Worm (Caenorhabditis elegans) whole organism, L3 larva: ENCODE data around the gene F14H8.8.
A peak's percentile ranks its signal among the peaks of the same experiment; 100 is the strongest.

Experiments
- R02D3.7 ChIP-seq: fragments of 150-350 bp; optimal IDR thresholded peaks from 2 replicates; lab custom pipeline; 2014; ENCODE audit warnings: missing biosample characterization, missing genetic modification characterization
- aly-2 ChIP-seq: fragments of 150-350 bp; optimal IDR thresholded peaks from 2 replicates; lab custom pipeline; 2014; ENCODE audit warnings: missing biosample characterization, missing genetic modification characterization
- ama-1 ChIP-seq: fragments of 150-350 bp; optimal IDR thresholded peaks from 2 replicates; lab custom pipeline; 2018
- ceh-16 ChIP-seq: sonication (generic microtip); optimal IDR thresholded peaks from 2 replicates; lab custom pipeline; 2017; ENCODE audit warnings: missing biosample characterization, missing genetic modification characterization
- ceh-28 ChIP-seq: fragments of 150-350 bp; optimal IDR thresholded peaks from 2 replicates; lab custom pipeline; 2014; ENCODE audit warnings: missing biosample characterization, missing genetic modification reagents, missing genetic modification characterization
- ceh-9 ChIP-seq: sonication (generic microtip); optimal IDR thresholded peaks from 2 replicates; lab custom pipeline; 2018; ENCODE audit warnings: missing biosample characterization, missing genetic modification characterization
- egl-27 ChIP-seq: sonication (generic microtip); optimal IDR thresholded peaks from 4 replicates; lab custom pipeline; 2017; ENCODE audit warnings: missing biosample characterization, missing genetic modification reagents, missing genetic modification characterization
- egl-5 ChIP-seq: fragments of 150-350 bp; optimal IDR thresholded peaks from 2 replicates; lab custom pipeline; 2017; ENCODE audit warnings: missing biosample characterization, missing genetic modification reagents, missing genetic modification characterization, inconsistent platforms
- elt-1 ChIP-seq: fragments of 150-350 bp; optimal IDR thresholded peaks from 2 replicates; lab custom pipeline; 2014; ENCODE audit warnings: missing biosample characterization, missing genetic modification characterization
- elt-2 ChIP-seq: sonication (generic microtip); optimal IDR thresholded peaks from 2 replicates; lab custom pipeline; 2016; ENCODE audit warnings: missing genetic modification reagents, mild to moderate bottlenecking, missing genetic modification characterization, missing compliant biosample characterization
- fkh-10 ChIP-seq: sonication (generic microtip); optimal IDR thresholded peaks from 2 replicates; lab custom pipeline; 2017; ENCODE audit warnings: missing biosample characterization, missing genetic modification reagents, missing genetic modification characterization
- fkh-2 ChIP-seq: fragments of 150-350 bp; optimal IDR thresholded peaks from 2 replicates; lab custom pipeline; 2014; ENCODE audit warnings: missing biosample characterization, missing genetic modification reagents, missing genetic modification characterization
- fos-1 ChIP-seq: fragments of 150-350 bp; optimal IDR thresholded peaks from 2 replicates; lab custom pipeline; 2014; ENCODE audit warnings: missing biosample characterization, missing genetic modification characterization
- hmg-11 ChIP-seq: sonication (generic microtip); optimal IDR thresholded peaks from 2 replicates; lab custom pipeline; 2016; ENCODE audit warnings: missing genetic modification characterization, missing compliant biosample characterization
- lin-15B ChIP-seq: fragments of 150-350 bp; optimal IDR thresholded peaks from 2 replicates; lab custom pipeline; 2014; ENCODE audit warnings: missing biosample characterization, missing genetic modification characterization
- lin-39 ChIP-seq: fragments of 150-350 bp; optimal IDR thresholded peaks from 2 replicates; lab custom pipeline; 2018; ENCODE audit warnings: missing biosample characterization, missing genetic modification reagents, missing genetic modification characterization
- lsy-12 ChIP-seq: sonication (generic microtip); optimal IDR thresholded peaks from 2 replicates; lab custom pipeline; 2016; ENCODE audit warnings: mild to moderate bottlenecking, missing genetic modification characterization, missing compliant biosample characterization
- mml-1 ChIP-seq: fragments of 150-350 bp; sonication (generic microtip); optimal IDR thresholded peaks from 3 replicates; lab custom pipeline; 2014; ENCODE audit warnings: missing biosample characterization, missing genetic modification characterization
- nhr-11 ChIP-seq: fragments of 150-350 bp; optimal IDR thresholded peaks from 2 replicates; lab custom pipeline; 2014; ENCODE audit warnings: missing biosample characterization, missing genetic modification characterization
- nhr-12 ChIP-seq: fragments of 150-350 bp; optimal IDR thresholded peaks from 2 replicates; lab custom pipeline; 2014; ENCODE audit warnings: missing biosample characterization, missing genetic modification characterization
- nhr-23 ChIP-seq: fragments of 150-350 bp; optimal IDR thresholded peaks from 2 replicates; lab custom pipeline; 2014; ENCODE audit warnings: missing biosample characterization, missing genetic modification reagents, missing genetic modification characterization
- nhr-237 ChIP-seq: fragments of 150-350 bp; optimal IDR thresholded peaks from 2 replicates; lab custom pipeline; 2014; ENCODE audit warnings: missing biosample characterization, missing genetic modification characterization
- nhr-25 ChIP-seq: sonication (generic microtip); optimal IDR thresholded peaks from 2 replicates; lab custom pipeline; 2017; ENCODE audit warnings: missing biosample characterization, missing genetic modification characterization
- nhr-43 ChIP-seq: sonication (generic microtip); optimal IDR thresholded peaks from 2 replicates; lab custom pipeline; 2016; ENCODE audit warnings: mild to moderate bottlenecking, missing genetic modification characterization, missing compliant biosample characterization; ENCODE audit not compliant: poor library complexity, severe bottlenecking
- nhr-67 ChIP-seq: fragments of 150-350 bp; optimal IDR thresholded peaks from 2 replicates; lab custom pipeline; 2014; ENCODE audit warnings: missing biosample characterization, missing genetic modification characterization
- pha-4 ChIP-seq: fragments of 150-350 bp; optimal IDR thresholded peaks from 2 replicates; lab custom pipeline; 2014; ENCODE audit warnings: missing biosample characterization, missing genetic modification reagents, missing genetic modification characterization
- sea-2 ChIP-seq: fragments of 150-350 bp; sonication (generic microtip); optimal IDR thresholded peaks from 4 replicates; lab custom pipeline; 2014; ENCODE audit warnings: missing biosample characterization, missing genetic modification reagents, missing genetic modification characterization
- skn-1 ChIP-seq: fragments of 150-350 bp; optimal IDR thresholded peaks from 2 replicates; lab custom pipeline; 2014; ENCODE audit warnings: missing biosample characterization, missing genetic modification characterization
- snpc-4 ChIP-seq: fragments of 150-350 bp; optimal IDR thresholded peaks from 2 replicates; lab custom pipeline; 2014; ENCODE audit warnings: missing biosample characterization, missing genetic modification characterization
- unc-62 ChIP-seq: fragments of 150-350 bp; sonication (generic microtip); optimal IDR thresholded peaks from 4 replicates; lab custom pipeline; 2014; ENCODE audit warnings: missing biosample characterization, missing genetic modification reagents, missing genetic modification characterization
- zag-1 ChIP-seq: fragments of 150-350 bp; optimal IDR thresholded peaks from 2 replicates; lab custom pipeline; 2014; ENCODE audit warnings: missing biosample characterization, missing genetic modification characterization
- ztf-11 ChIP-seq: fragments of 150-350 bp; optimal IDR thresholded peaks from 2 replicates; lab custom pipeline; 2014; ENCODE audit warnings: missing biosample characterization, missing genetic modification characterization
- ztf-4 ChIP-seq: fragments of 150-350 bp; optimal IDR thresholded peaks from 2 replicates; lab custom pipeline; 2014; ENCODE audit warnings: missing biosample characterization, missing genetic modification characterization

Gene F14H8.8

DNA sequence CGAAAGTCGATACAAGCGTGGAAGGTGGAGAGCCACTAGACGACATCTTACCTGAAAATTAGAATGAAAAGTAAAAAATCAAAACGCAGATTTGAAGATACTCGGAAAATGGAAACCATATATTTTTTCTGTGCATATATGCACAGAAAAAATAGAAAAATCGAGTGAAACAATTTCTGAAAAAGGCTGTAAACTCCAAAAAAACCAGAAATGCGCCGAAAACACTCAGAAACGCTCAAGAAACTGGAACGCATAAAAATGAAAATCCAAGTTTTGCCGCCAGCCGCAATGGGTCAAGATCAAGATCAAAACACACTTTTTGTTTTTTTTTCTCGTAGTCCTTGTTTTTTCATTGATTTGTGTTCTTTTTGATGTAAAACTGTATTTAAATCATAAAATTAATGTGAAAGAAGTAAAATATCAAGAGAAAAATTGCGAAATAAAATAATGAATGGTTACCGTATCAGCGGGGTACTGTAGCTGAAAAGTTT is 36.6 kb upstream of the F14H8.8 start, which contains the start of gene T01C3.3:
Gene T01C3.3, minus strand, starts transcription at position 51 of the 491 bp plus-strand sequence.
- no peak for TF ChIP-seq lsy-12 (tag; lab: Kevin White, UChicago)
- TF ChIP-seq fkh-2 (tag; lab: Kevin White, UChicago), result no peak
- TF ChIP-seq egl-5, result no peak
- no peak for TF ChIP-seq nhr-237 (tag; lab: Kevin White, UChicago)
- TF ChIP-seq fos-1 (tag; lab: Kevin White, UChicago), result no peak
- TF ChIP-seq ceh-9 (tag; lab: Kevin White, UChicago), result no peak
- TF ChIP-seq nhr-23 (tag; lab: Kevin White, UChicago), result no peak
- no peak for TF ChIP-seq ama-1 (lab: Kevin White, UChicago)
- no peak for TF ChIP-seq ceh-28 (tag; lab: Kevin White, UChicago)
- TF ChIP-seq lin-39, result no peak
- TF ChIP-seq zag-1 (tag; lab: Kevin White, UChicago), result no peak
- no peak for TF ChIP-seq nhr-11 (tag; lab: Kevin White, UChicago)
- no peak for TF ChIP-seq skn-1 (tag; lab: Kevin White, UChicago)
- no peak for TF ChIP-seq nhr-67 (tag; lab: Kevin White, UChicago)
- TF ChIP-seq ztf-4, result no peak
- no peak for TF ChIP-seq ztf-11
- no peak for TF ChIP-seq aly-2 (tag; lab: Kevin White, UChicago)
- TF ChIP-seq lin-15B, result no peak
- no peak for TF ChIP-seq R02D3.7 (tag; lab: Kevin White, UChicago)
- TF ChIP-seq hmg-11 (tag; lab: Kevin White, UChicago), result no peak

- peak; percentile 19 for TF ChIP-seq pha-4 (tag; lab: Kevin White, UChicago)
- TF ChIP-seq skn-1 (tag; lab: Kevin White, UChicago), result no peak
- no peak for TF ChIP-seq R02D3.7 (tag; lab: Kevin White, UChicago)
- TF ChIP-seq elt-2 (tag; lab: Kevin White, UChicago), result peak; percentile 74
Measured at ce11 chrV:14993620-14994019, 35.6 kb upstream of the F14H8.8 start, which contains the start of gene fil-1. Gene fil-1, plus strand, starts transcription at chrV:14993838.

ce11 chrV:14996236-14996635 is 33.0 kb upstream of the F14H8.8 start, which contains the start of gene irld-14:
Gene irld-14, plus strand, starts transcription at chrV:14996536.
- TF ChIP-seq unc-62 (no peak), nhr-11 (tag; lab: Kevin White, UChicago) (no peak), elt-1 (tag; lab: Kevin White, UChicago) (no peak), nhr-12 (no peak), lin-15B (no peak), mml-1 (tag; lab: Kevin White, UChicago) (no peak), egl-27 (tag; lab: Kevin White, UChicago) (no peak)

DNA sequence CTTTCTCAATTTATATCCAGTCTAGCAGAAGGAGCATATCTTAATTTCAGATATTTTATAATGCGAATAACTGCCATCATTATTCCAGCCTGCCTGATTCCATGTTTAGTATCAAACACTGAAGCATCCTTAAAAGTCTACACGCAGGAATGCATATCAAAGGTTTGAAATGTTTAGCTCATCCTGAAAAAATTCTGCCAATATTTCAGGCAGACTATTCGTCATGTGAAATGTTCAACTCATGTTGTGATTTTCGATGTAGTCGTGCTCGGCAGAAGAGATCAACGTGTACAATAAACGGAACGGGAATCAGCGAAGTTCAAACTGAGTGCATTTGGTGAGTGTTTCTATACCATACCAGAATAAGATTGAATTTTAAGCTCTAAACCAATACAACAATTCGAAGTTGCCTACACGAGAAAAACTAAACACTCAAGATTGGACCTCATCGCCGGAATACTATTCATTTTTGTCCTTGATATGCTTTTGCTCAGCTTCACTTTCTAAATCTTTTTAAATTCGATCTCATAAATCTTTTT is 29.7 kb upstream of the F14H8.8 start, which contains the start of gene T01C3.11:
Gene T01C3.11, plus strand, starts transcription at position 51 of the 539 bp plus-strand sequence.
- TF ChIP-seq ceh-28 (tag; lab: Kevin White, UChicago), result no peak
- no peak for TF ChIP-seq unc-62
- no peak for TF ChIP-seq fos-1 (tag; lab: Kevin White, UChicago)
- no peak for TF ChIP-seq lin-15B
- no peak for TF ChIP-seq ceh-16
- TF ChIP-seq zag-1 (tag; lab: Kevin White, UChicago), result no peak
- no peak for TF ChIP-seq nhr-25 (tag; lab: Kevin White, UChicago)
- no peak for TF ChIP-seq snpc-4 (tag; lab: Kevin White, UChicago)
- no peak for TF ChIP-seq fkh-10
- TF ChIP-seq nhr-23 (tag; lab: Kevin White, UChicago), result no peak
- no peak for TF ChIP-seq egl-27 (tag; lab: Kevin White, UChicago)
- TF ChIP-seq ztf-4, result no peak
- TF ChIP-seq fkh-2 (tag; lab: Kevin White, UChicago), result no peak
- no peak for TF ChIP-seq nhr-237 (tag; lab: Kevin White, UChicago)
- no peak for TF ChIP-seq nhr-11 (tag; lab: Kevin White, UChicago)
- TF ChIP-seq ztf-11, result no peak
- no peak for TF ChIP-seq nhr-43 (tag; lab: Kevin White, UChicago)
- TF ChIP-seq sea-2 (GFP tag; lab: Kevin White, UChicago), result no peak
